Fruit fly (Drosophila melanogaster) whole organism, embryonic: ENCODE measurements around the gene CG45487.

Experiments
- Antp ChIP-seq: fragments of 200-800 bp; sonication (Bioruptor generic); optimal IDR thresholded peaks from 3 replicates; lab custom pipeline; 2016; ENCODE audit warnings: missing biosample characterization, missing genetic modification characterization
- BtbVII ChIP-seq: fragments of 200-800 bp; sonication (Bioruptor generic); optimal IDR thresholded peaks from 3 replicates; lab custom pipeline; 2017; ENCODE audit warnings: missing biosample characterization, mild to moderate bottlenecking, missing genetic modification characterization
- CG10543 ChIP-seq: fragments of 200-800 bp; sonication (Bioruptor generic); optimal IDR thresholded peaks from 3 replicates; lab custom pipeline; 2017; ENCODE audit warnings: missing biosample characterization, mild to moderate bottlenecking, missing genetic modification characterization, moderate library complexity
- CG14860 ChIP-seq: fragments of 200-800 bp; sonication (Bioruptor generic); IDR thresholded peaks from 3 replicates; pipeline ENCODE4 v1.3.6; 2022; ENCODE audit warnings: missing biosample characterization, missing genetic modification characterization; ENCODE audit not compliant: partially characterized antibody
- CG1529 ChIP-seq: fragments of 200-800 bp; sonication (Bioruptor generic); optimal IDR thresholded peaks from 3 replicates; lab custom pipeline; 2018; ENCODE audit warnings: missing biosample characterization, missing genetic modification characterization
- CG17568 ChIP-seq: fragments of 200-800 bp; sonication (Bioruptor generic); optimal IDR thresholded peaks from 2 replicates; lab custom pipeline; 2018; ENCODE audit warnings: missing biosample characterization, mild to moderate bottlenecking, missing genetic modification characterization, moderate library complexity
- CG2116 ChIP-seq: fragments of 200-800 bp; sonication (Bioruptor generic); optimal IDR thresholded peaks from 3 replicates; lab custom pipeline; 2018; ENCODE audit warnings: missing biosample characterization, mild to moderate bottlenecking, missing genetic modification characterization
- CG2712 ChIP-seq: fragments of 200-800 bp; optimal IDR thresholded peaks from 3 replicates; lab custom pipeline; 2019; ENCODE audit warnings: missing biosample characterization, mild to moderate bottlenecking, missing genetic modification characterization, moderate library complexity
- CG4707 ChIP-seq: fragments of 200-800 bp; sonication (Bioruptor generic); optimal IDR thresholded peaks from 2 replicates; lab custom pipeline; 2018; ENCODE audit warnings: missing biosample characterization, mild to moderate bottlenecking, missing genetic modification characterization, moderate library complexity
- CG9215 ChIP-seq: fragments of 200-800 bp; sonication (Bioruptor generic); IDR thresholded peaks from 2 replicates; pipeline ENCODE4 v1.3.6; 2022; ENCODE audit warnings: missing biosample characterization, missing genetic modification characterization
- Chrac-16 ChIP-seq: fragments of 200-800 bp; sonication (Bioruptor generic); optimal IDR thresholded peaks from 3 replicates; lab custom pipeline; 2016; ENCODE audit warnings: missing biosample characterization, missing genetic modification characterization
- Dfd ChIP-seq, 2 experiments: fragments of >200 bp; optimal IDR thresholded peaks; 2 replicates each; lab custom pipeline; 2017; ENCODE audit warnings: missing biosample characterization in 2 of 2, missing genetic modification characterization in 2 of 2
- Dip2 ChIP-seq: fragments of 200-800 bp; sonication (Bioruptor generic); IDR thresholded peaks from 2 replicates; pipeline ENCODE4 v1.3.6; 2022; ENCODE audit warnings: missing biosample characterization, missing genetic modification characterization
- Doc2 ChIP-seq: fragments of 200-800 bp; sonication (Bioruptor generic); IDR thresholded peaks from 2 replicates; pipeline ENCODE4 v1.3.6; 2022; ENCODE audit warnings: missing biosample characterization, missing genetic modification characterization
- HHEX ChIP-seq: fragments of 200-800 bp; sonication (Bioruptor generic); optimal IDR thresholded peaks from 3 replicates; lab custom pipeline; 2017; ENCODE audit warnings: missing biosample characterization, mild to moderate bottlenecking, missing genetic modification characterization, missing genetic modification reagents
- HLHmδ ChIP-seq: fragments of 200-800 bp; sonication (Bioruptor generic); optimal IDR thresholded peaks from 2 replicates; lab custom pipeline; 2018; ENCODE audit warnings: missing biosample characterization, mild to moderate bottlenecking, missing genetic modification characterization, moderate library complexity
- HmgZ ChIP-seq: fragments of 200-800 bp; sonication (Bioruptor generic); optimal IDR thresholded peaks from 2 replicates; lab custom pipeline; 2018; ENCODE audit warnings: missing biosample characterization, mild to moderate bottlenecking, missing genetic modification characterization
- Hmr ChIP-seq: fragments of 200-800 bp; sonication (Bioruptor generic); optimal IDR thresholded peaks from 3 replicates; lab custom pipeline; 2017; ENCODE audit warnings: mild to moderate bottlenecking, missing biosample characterization, missing genetic modification reagents, missing genetic modification characterization
- Jarid2 ChIP-seq: fragments of 200-800 bp; sonication (Bioruptor generic); optimal IDR thresholded peaks from 3 replicates; lab custom pipeline; 2017; ENCODE audit warnings: mild to moderate bottlenecking, missing biosample characterization, missing genetic modification reagents, missing genetic modification characterization
- Oli ChIP-seq: fragments of 200-800 bp; sonication (Bioruptor generic); optimal IDR thresholded peaks from 2 replicates; lab custom pipeline; 2018; ENCODE audit warnings: missing biosample characterization, mild to moderate bottlenecking, missing genetic modification characterization, moderate library complexity
- Optix ChIP-seq: fragments of 200-800 bp; sonication (Bioruptor generic); IDR thresholded peaks from 3 replicates; pipeline ENCODE4 v1.3.6; 2022; ENCODE audit warnings: missing biosample characterization, missing genetic modification characterization
- Poxn ChIP-seq: fragments of 200-800 bp; sonication (Bioruptor generic); IDR thresholded peaks from 2 replicates; pipeline ENCODE4 v1.3.6; 2022; ENCODE audit warnings: missing biosample characterization, missing genetic modification characterization
- Scr ChIP-seq: fragments of 200-800 bp; sonication (Bioruptor generic); IDR thresholded peaks from 2 replicates; pipeline ENCODE4 v1.3.6; 2022; ENCODE audit warnings: missing biosample characterization, missing genetic modification characterization; ENCODE audit not compliant: partially characterized antibody
- Xbp1 ChIP-seq: fragments of 200-800 bp; sonication (Bioruptor generic); optimal IDR thresholded peaks from 3 replicates; lab custom pipeline; 2016; ENCODE audit warnings: missing biosample characterization, mild to moderate bottlenecking, missing genetic modification characterization
- ap ChIP-seq: fragments of 200-800 bp; sonication (Bioruptor generic); IDR thresholded peaks from 2 replicates; pipeline ENCODE4 v1.3.6; 2022; ENCODE audit warnings: missing biosample characterization, missing genetic modification characterization
- bab2 ChIP-seq: fragments of 200-800 bp; sonication (Bioruptor generic); optimal IDR thresholded peaks from 2 replicates; lab custom pipeline; 2016; ENCODE audit warnings: missing biosample characterization, missing genetic modification characterization
- br ChIP-seq: fragments of >200 bp; optimal IDR thresholded peaks from 2 replicates; lab custom pipeline; 2017
- caup ChIP-seq: fragments of 200-800 bp; sonication (Bioruptor generic); optimal IDR thresholded peaks from 3 replicates; lab custom pipeline; 2017; ENCODE audit warnings: missing biosample characterization, mild to moderate bottlenecking, missing genetic modification characterization, moderate library complexity; ENCODE audit not compliant: severe bottlenecking
- chif ChIP-seq, 2 experiments: fragments of 200-800 bp; sonication (Bioruptor generic); optimal IDR thresholded peaks; 3 replicates each; lab custom pipeline; 2016; ENCODE audit warnings: missing biosample characterization in 2 of 2, missing genetic modification characterization in 2 of 2
- corto ChIP-seq: fragments of 200-800 bp; sonication (Bioruptor generic); optimal IDR thresholded peaks from 2 replicates; lab custom pipeline; 2016; ENCODE audit warnings: missing biosample characterization, mild to moderate bottlenecking, missing genetic modification characterization, moderate library complexity
- crc ChIP-seq: fragments of 200-800 bp; sonication (Bioruptor generic); optimal IDR thresholded peaks from 2 replicates; lab custom pipeline; 2016; ENCODE audit warnings: missing biosample characterization, missing genetic modification characterization
- ewg ChIP-seq: fragments of 200-800 bp; sonication (Bioruptor generic); optimal IDR thresholded peaks from 3 replicates; lab custom pipeline; 2017; ENCODE audit warnings: mild to moderate bottlenecking, missing biosample characterization, missing genetic modification reagents, missing genetic modification characterization
- gem ChIP-seq: fragments of 200-800 bp; sonication (Bioruptor generic); optimal IDR thresholded peaks from 2 replicates; lab custom pipeline; 2019; ENCODE audit warnings: missing biosample characterization, mild to moderate bottlenecking, missing genetic modification characterization, moderate library complexity
- grn ChIP-seq: fragments of 200-800 bp; sonication (Bioruptor generic); optimal IDR thresholded peaks from 3 replicates; lab custom pipeline; 2017; ENCODE audit warnings: missing biosample characterization, missing genetic modification characterization
- ind ChIP-seq: fragments of 200-800 bp; sonication (Bioruptor generic); optimal IDR thresholded peaks from 3 replicates; lab custom pipeline; 2016; ENCODE audit warnings: missing biosample characterization, missing genetic modification characterization
- lola ChIP-seq, 3 experiments: fragments of >200 bp in 2 of 3; fragments of 200-800 bp in 1 of 3; sonication (Bioruptor generic) in 1 of 3; optimal IDR thresholded peaks; 2 replicates each; lab custom pipeline; 2017 to 2019; ENCODE audit warnings: missing biosample characterization in 3 of 3, missing genetic modification characterization in 3 of 3, mild to moderate bottlenecking in 1 of 3, moderate library complexity in 1 of 3
- mirr ChIP-seq: fragments of 200-800 bp; sonication (Bioruptor generic); optimal IDR thresholded peaks from 3 replicates; lab custom pipeline; 2018; ENCODE audit warnings: missing biosample characterization, mild to moderate bottlenecking, missing genetic modification characterization
- nau ChIP-seq: fragments of 200-800 bp; sonication (Bioruptor generic); optimal IDR thresholded peaks from 3 replicates; lab custom pipeline; 2017; ENCODE audit warnings: missing biosample characterization, mild to moderate bottlenecking, missing genetic modification characterization, missing genetic modification reagents
- nerfin-2 ChIP-seq: fragments of 200-800 bp; sonication (Bioruptor generic); IDR thresholded peaks from 2 replicates; pipeline ENCODE4 v1.3.6; 2022; ENCODE audit warnings: missing biosample characterization, missing genetic modification characterization; ENCODE audit not compliant: partially characterized antibody
- nmo ChIP-seq: fragments of 200-800 bp; sonication (Bioruptor generic); optimal IDR thresholded peaks from 2 replicates; lab custom pipeline; 2018; ENCODE audit warnings: missing biosample characterization, mild to moderate bottlenecking, missing genetic modification characterization, moderate library complexity
- oc ChIP-seq: fragments of 200-800 bp; sonication (Bioruptor generic); optimal IDR thresholded peaks from 2 replicates; lab custom pipeline; 2018; ENCODE audit warnings: missing biosample characterization, mild to moderate bottlenecking, missing genetic modification characterization, moderate library complexity
- salm ChIP-seq: fragments of 200-800 bp; sonication (Bioruptor generic); optimal IDR thresholded peaks from 2 replicates; lab custom pipeline; 2018; ENCODE audit warnings: missing biosample characterization, mild to moderate bottlenecking, missing genetic modification characterization
- seq ChIP-seq: fragments of 200-800 bp; sonication (Bioruptor generic); IDR thresholded peaks from 2 replicates; pipeline ENCODE4 v1.3.6; 2022; ENCODE audit warnings: missing biosample characterization, missing genetic modification characterization
- slp2 ChIP-seq: fragments of 200-800 bp; sonication (Bioruptor generic); optimal IDR thresholded peaks from 2 replicates; lab custom pipeline; 2016; ENCODE audit warnings: missing biosample characterization, missing genetic modification characterization
- sob ChIP-seq: fragments of 200-800 bp; sonication (Bioruptor generic); IDR thresholded peaks from 2 replicates; pipeline ENCODE4 v1.3.6; 2022; ENCODE audit warnings: missing biosample characterization, missing genetic modification characterization
- stc ChIP-seq: fragments of 200-800 bp; sonication (Bioruptor generic); IDR thresholded peaks from 2 replicates; pipeline ENCODE4 v1.3.6; 2022; ENCODE audit warnings: missing biosample characterization, missing genetic modification characterization
- sug ChIP-seq: fragments of 200-800 bp; optimal IDR thresholded peaks from 2 replicates; lab custom pipeline; 2019; ENCODE audit warnings: missing biosample characterization, mild to moderate bottlenecking, missing genetic modification characterization, moderate library complexity
- vfl ChIP-seq: fragments of 200-800 bp; sonication (Bioruptor generic); optimal IDR thresholded peaks from 2 replicates; lab custom pipeline; 2016; ENCODE audit warnings: missing biosample characterization, missing genetic modification characterization
- vnd ChIP-seq: fragments of 200-800 bp; sonication (Bioruptor generic); IDR thresholded peaks from 3 replicates; pipeline ENCODE4 v1.3.6; 2022; ENCODE audit warnings: missing biosample characterization, missing genetic modification characterization; ENCODE audit not compliant: partially characterized antibody

The CG45487 gene

DNA sequence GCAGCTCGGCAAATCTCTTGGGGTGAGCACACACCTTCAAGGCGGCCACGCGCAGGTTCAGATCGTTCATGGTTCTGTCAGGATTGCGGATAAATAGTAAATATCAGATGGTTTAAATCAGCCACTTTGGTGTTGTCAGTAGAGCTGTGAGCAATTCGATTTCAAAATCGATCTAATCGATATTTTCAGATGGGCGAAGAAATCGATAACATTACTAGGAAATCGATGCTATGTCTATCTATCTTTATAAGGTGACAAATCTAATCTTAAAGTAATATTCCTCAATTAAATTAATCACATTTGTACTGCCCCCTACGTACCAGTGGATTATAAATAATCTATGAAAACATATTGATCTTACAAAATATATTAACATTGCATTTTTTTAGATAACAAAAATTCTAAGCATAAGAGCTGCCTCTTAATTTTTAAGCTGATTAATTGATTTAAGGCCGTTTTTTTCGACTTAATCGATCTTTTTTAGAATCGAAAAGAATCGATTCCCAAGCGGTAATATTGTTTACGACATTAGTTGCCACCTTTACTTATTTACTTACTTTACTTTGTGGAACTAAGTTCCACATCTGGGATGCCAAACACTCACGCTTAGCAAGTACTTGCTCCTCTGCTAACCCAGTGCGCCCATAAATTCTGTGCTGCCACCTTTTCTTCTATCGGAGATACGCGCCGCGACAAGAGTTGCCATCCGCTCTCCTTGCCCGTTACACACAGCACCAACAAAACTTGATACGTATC, 49.5 kb downstream of the CG45487 start, which contains the start of gene THADA (continued):
- no peak for TF ChIP-seq Chrac-16 (GFP tag; lab: Kevin White, UChicago)
- peak; percentile 53 for TF ChIP-seq CG10543 (GFP tag; lab: Kevin White, UChicago)
- no peak for TF ChIP-seq nau (GFP tag; lab: Kevin White, UChicago)
- TF ChIP-seq oc (tag; lab: Kevin White, UChicago): no peak
- no peak for TF ChIP-seq Doc2
- peak; percentile 49 for TF ChIP-seq Xbp1 (GFP tag; lab: Kevin White, UChicago)
- TF ChIP-seq slp2 (GFP tag; lab: Kevin White, UChicago): no peak
- TF ChIP-seq caup: no peak
- no peak for TF ChIP-seq lola (GFP tag; optimal IDR thresholded peaks at IDR 0.05; lab: Kevin White, UChicago)
- TF ChIP-seq CG2712 (tag; lab: Kevin White, UChicago): peak; percentile 46
- TF ChIP-seq br (lab: Kevin White, UChicago): no peak
- no peak for TF ChIP-seq gem
- TF ChIP-seq Jarid2 (GFP tag; lab: Kevin White, UChicago): no peak
- no peak for TF ChIP-seq ind (GFP tag; lab: Kevin White, UChicago)
- no peak for TF ChIP-seq ap (GFP tag; lab: Robert Waterston, UW)
- peak; percentile 23 for TF ChIP-seq Oli
- peak; percentile 65 for TF ChIP-seq HmgZ
- peak; percentile 17 for TF ChIP-seq ewg (GFP tag; lab: Kevin White, UChicago)
- TF ChIP-seq nmo (GFP tag; lab: Kevin White, UChicago): peak; percentile 41
- no peak for TF ChIP-seq sob
- TF ChIP-seq seq (GFP tag; lab: Robert Waterston, UW): no peak
- no peak for TF ChIP-seq HHEX (GFP tag; lab: Kevin White, UChicago)
- TF ChIP-seq vfl (GFP tag; lab: Kevin White, UChicago): peak; percentile 4
- no peak for TF ChIP-seq stc (GFP tag; lab: Robert Waterston, UW)
- TF ChIP-seq Antp (GFP tag; lab: Kevin White, UChicago): peak; percentile 62
- TF ChIP-seq CG9215 (GFP tag; lab: Robert Waterston, UW): no peak; the same call in 1 of the 2 replicates
- no peak for TF ChIP-seq Poxn (GFP tag; lab: Robert Waterston, UW)
- no peak for TF ChIP-seq Dip2 (GFP tag; lab: Robert Waterston, UW)
- TF ChIP-seq grn: peak; percentile 6
- TF ChIP-seq crc (GFP tag; lab: Kevin White, UChicago): no peak
- TF ChIP-seq salm (tag; lab: Kevin White, UChicago): no peak
- peak; percentile 27 for TF ChIP-seq mirr (GFP tag; lab: Kevin White, UChicago)
- TF ChIP-seq HLHmδ (GFP tag; lab: Kevin White, UChicago): no peak
- peak; percentile 91 for TF ChIP-seq Scr
- TF ChIP-seq vnd (GFP tag; lab: Robert Waterston, UW): peak; percentile 87
- no peak for TF ChIP-seq bab2
- peak; percentile 73 for TF ChIP-seq CG2116 (GFP tag; lab: Kevin White, UChicago)
- TF ChIP-seq Optix: no peak
- no peak for TF ChIP-seq CG4707 (GFP tag; lab: Kevin White, UChicago)
- peak; percentile 69 for TF ChIP-seq Hmr (GFP tag; lab: Kevin White, UChicago)
- no peak for TF ChIP-seq CG17568 (GFP tag; lab: Kevin White, UChicago)
- TF ChIP-seq chif (GFP tag; optimal IDR thresholded peaks at IDR 0.05; lab: Kevin White, UChicago): peak; percentile 20 to 23
- TF ChIP-seq CG14860: peak; percentile 80
- peak; percentile 24 for TF ChIP-seq sug (tag; lab: Kevin White, UChicago)
- no peak; the same call in none of the 2 replicates for TF ChIP-seq nerfin-2
- TF ChIP-seq corto (GFP tag; lab: Kevin White, UChicago): no peak
- peak; percentile 11 for TF ChIP-seq BtbVII (GFP tag; lab: Kevin White, UChicago)
- TF ChIP-seq CG1529: no peak
- no peak for TF ChIP-seq Dfd (GFP tag; optimal IDR thresholded peaks at IDR 0.05; lab: Kevin White, UChicago)
